Fruit fly (Drosophila melanogaster): ENCODE data around the gene CG14770.
A peak's percentile ranks its signal among the peaks of the same experiment; 100 is the strongest.

The CG14770 gene

dm6 chrX:1380350-1381060, 11.5 kb downstream of the CG14770 start, which contains the start of the genes CG3719 and CG32813 (continued):
- peak; percentile 61 for TF ChIP-seq jumu (GFP tag; optimal IDR thresholded peaks at IDR 0.05)
- TF ChIP-seq Dip3 (GFP tag; optimal IDR thresholded peaks at IDR 0.05) = peak; percentile 16
- TF ChIP-seq Oaz (GFP tag; IDR thresholded peaks at IDR 0.05) = no peak
- TF ChIP-seq gro (GFP tag; optimal IDR thresholded peaks at IDR 0.05) = peak; percentile 32
- peak; percentile 0 for TF ChIP-seq az2 (GFP tag; optimal IDR thresholded peaks at IDR 0.05)
- 0 out of 2 replicates have a peak, but pooled peaks have one; percentile 8 for TF ChIP-seq E2f1 (GFP tag; IDR thresholded peaks at IDR 0.05)
- peak; percentile 58; the same call in 1 of the 3 replicates for TF ChIP-seq CG11456 (GFP tag; IDR thresholded peaks at IDR 0.05)
- peak; percentile 4 for TF ChIP-seq CG15696 (tag; optimal IDR thresholded peaks at IDR 0.05)
- peak; percentile 67 for TF ChIP-seq CG3838 (GFP tag; optimal IDR thresholded peaks at IDR 0.05)
- peak in 1 of 2 experiments; percentile 32 for TF ChIP-seq crp (GFP tag; optimal IDR thresholded peaks at IDR 0.05)
- TF ChIP-seq fu2 (GFP tag; optimal IDR thresholded peaks at IDR 0.05) = peak; percentile 52
- TF ChIP-seq CG30020 (tag; optimal IDR thresholded peaks at IDR 0.05) = peak; percentile 14
- TF ChIP-seq CG4617 (GFP tag; optimal IDR thresholded peaks at IDR 0.05; ENCODE audit: borderline replicate concordance) = peak; percentile 71
- peak; percentile 64 for TF ChIP-seq tx (GFP tag; optimal IDR thresholded peaks at IDR 0.05)
- TF ChIP-seq onecut (GFP tag; IDR thresholded peaks at IDR 0.05) = peak; percentile 11; the same call in 1 of the 2 replicates
- TF ChIP-seq CG2875 (GFP tag; optimal IDR thresholded peaks at IDR 0.05) = no peak
- peak; percentile 39 for TF ChIP-seq trem (tag; optimal IDR thresholded peaks at IDR 0.05)
- TF ChIP-seq pan (optimal IDR thresholded peaks at IDR 0.05) = no peak
- TF ChIP-seq pan (GFP tag; optimal IDR thresholded peaks at IDR 0.05 in 1 of 2, IDR thresholded peaks at IDR 0.05 in 1 of 2) = no peak
- peak; percentile 29; the same call in 1 of the 2 replicates for TF ChIP-seq inv (GFP tag; IDR thresholded peaks at IDR 0.05; ENCODE audit: partially characterized antibody)
- no peak for TF ChIP-seq CG7963 (GFP tag; IDR thresholded peaks at IDR 0.05; ENCODE audit: partially characterized antibody)
- TF ChIP-seq CG15514 (GFP tag; optimal IDR thresholded peaks at IDR 0.05) = peak; percentile 97
- TF ChIP-seq CG43689 (GFP tag; IDR thresholded peaks at IDR 0.05) = no peak
- 0 out of 2 replicates have a peak, but pooled peaks have one; percentile 7 for TF ChIP-seq tna (GFP tag; IDR thresholded peaks at IDR 0.05; ENCODE audit: partially characterized antibody)
- TF ChIP-seq CG4820 (GFP tag; optimal IDR thresholded peaks at IDR 0.05) = peak; percentile 13
- peak; percentile 1 for TF ChIP-seq Oli (tag; optimal IDR thresholded peaks at IDR 0.05)
- TF ChIP-seq CG17361 (GFP tag; IDR thresholded peaks at IDR 0.05) = peak; percentile 30; the same call in 1 of the 3 replicates
- TF ChIP-seq Poxn (GFP tag; IDR thresholded peaks at IDR 0.05) = no peak
- TF ChIP-seq CG7987 (GFP tag; optimal IDR thresholded peaks at IDR 0.05) = no peak
- peak; percentile 95 for TF ChIP-seq CG4360 (GFP tag; IDR thresholded peaks at IDR 0.05)
- TF ChIP-seq CG9932 (GFP tag; IDR thresholded peaks at IDR 0.05) = peak; percentile 57
- peak; percentile 8 for TF ChIP-seq maf-S (GFP tag; optimal IDR thresholded peaks at IDR 0.05)
- 0 out of 2 replicates have a peak, but pooled peaks have one; percentile 8 for TF ChIP-seq Drgx (GFP tag; IDR thresholded peaks at IDR 0.05)
- TF ChIP-seq CG14667 (GFP tag; IDR thresholded peaks at IDR 0.05) = no peak; the same call in 1 of the 2 replicates
- peak; percentile 53 for TF ChIP-seq row (GFP tag; IDR thresholded peaks at IDR 0.05)
- TF ChIP-seq tin (GFP tag; optimal IDR thresholded peaks at IDR 0.05) = peak; percentile 58
- TF ChIP-seq CG3281 (GFP tag; optimal IDR thresholded peaks at IDR 0.05) = peak; percentile 16
- peak; percentile 57 for TF ChIP-seq CG13624 (GFP tag; optimal IDR thresholded peaks at IDR 0.05)
- peak; percentile 0 for TF ChIP-seq fd96Cb (tag; optimal IDR thresholded peaks at IDR 0.05)
- TF ChIP-seq slbo (GFP tag; IDR thresholded peaks at IDR 0.05) = peak; percentile 65
- peak; percentile 68 for TF ChIP-seq HmgZ (tag; optimal IDR thresholded peaks at IDR 0.05)
- peak; percentile 2 for TF ChIP-seq Camta (GFP tag; optimal IDR thresholded peaks at IDR 0.05)
- TF ChIP-seq CG33557 (GFP tag; optimal IDR thresholded peaks at IDR 0.05) = no peak
- TF ChIP-seq dysf (GFP tag; IDR thresholded peaks at IDR 0.05) = peak; percentile 18; the same call in 1 of the 3 replicates
- peak; percentile 41; the same call in 1 of the 2 replicates for TF ChIP-seq Dref (GFP tag; IDR thresholded peaks at IDR 0.05)
- TF ChIP-seq CG4328 (GFP tag; optimal IDR thresholded peaks at IDR 0.05) = peak; percentile 2
- no peak for TF ChIP-seq kah (GFP tag; optimal IDR thresholded peaks at IDR 0.05)
- TF ChIP-seq caup (GFP tag; optimal IDR thresholded peaks at IDR 0.05; ENCODE audit: severe bottlenecking) = peak; percentile 42
- peak; percentile 77 for TF ChIP-seq CG17186 (GFP tag; optimal IDR thresholded peaks at IDR 0.05)
